Worm (Caenorhabditis elegans) whole organism, L1 larva: Measurements from ENCODE around the gene T14G11.1.

ENCODE experiments used
- ama-1 ChIP-seq: fragments of 150-350 bp; optimal IDR thresholded peaks from 2 replicates; lab custom pipeline; 2014
- efl-1 ChIP-seq, 4 experiments: fragments of 150-350 bp; optimal IDR thresholded peaks in 3 of 4; peaks in 1 of 4; 1 replicate in 1 of 4; 2 replicates in 3 of 4; lab custom pipeline; 2014; ENCODE audit warnings: missing biosample characterization in 2 of 4, missing genetic modification characterization in 2 of 4, missing genetic modification reagents in 2 of 4
- lin-13 ChIP-seq: fragments of 150-350 bp; optimal IDR thresholded peaks from 2 replicates; lab custom pipeline; 2014; ENCODE audit warnings: missing biosample characterization, missing genetic modification reagents, missing genetic modification characterization
- nhr-11 ChIP-seq: fragments of 150-350 bp; optimal IDR thresholded peaks from 2 replicates; lab custom pipeline; 2014; ENCODE audit warnings: missing biosample characterization, missing genetic modification characterization
- nhr-237 ChIP-seq: fragments of 150-350 bp; optimal IDR thresholded peaks from 2 replicates; lab custom pipeline; 2014; ENCODE audit warnings: missing biosample characterization, missing genetic modification characterization
- rnt-1 ChIP-seq: sonication (generic microtip); optimal IDR thresholded peaks from 2 replicates; lab custom pipeline; 2016; ENCODE audit warnings: mild to moderate bottlenecking, missing genetic modification characterization, moderate library complexity, missing compliant biosample characterization
- tbx-2 ChIP-seq: sonication (generic microtip); optimal IDR thresholded peaks from 2 replicates; lab custom pipeline; 2016; ENCODE audit warnings: missing genetic modification characterization, missing compliant biosample characterization
- unc-62 ChIP-seq: fragments of 150-350 bp; optimal IDR thresholded peaks from 2 replicates; lab custom pipeline; 2014; ENCODE audit warnings: missing biosample characterization, missing genetic modification reagents, missing genetic modification characterization
- ztf-11 ChIP-seq, 2 experiments: sonication (generic microtip); optimal IDR thresholded peaks; 2 replicates each; lab custom pipeline; 2016 to 2017; ENCODE audit warnings: missing genetic modification characterization in 2 of 2, missing biosample characterization in 1 of 2, missing compliant biosample characterization in 1 of 2

- TF ChIP-seq ama-1 (lab: Kevin White, UChicago), result no peak
- no peak for TF ChIP-seq nhr-237 (tag; lab: Kevin White, UChicago)
- TF ChIP-seq unc-62 (GFP tag; lab: Kevin White, UChicago), result no peak
- TF ChIP-seq rnt-1 (tag; lab: Kevin White, UChicago), result peak; percentile 82
- peak; percentile 61 to 75 for TF ChIP-seq efl-1 (optimal IDR thresholded peaks at IDR 0.05; lab: Kevin White, UChicago)
- TF ChIP-seq efl-1 (GFP tag; optimal IDR thresholded peaks at IDR 0.05 in 1 of 2; lab: Kevin White, UChicago), result peak in 1 of 2 experiments; percentile 85
- TF ChIP-seq nhr-11 (tag; lab: Kevin White, UChicago), result no peak
- TF ChIP-seq ztf-11 (tag; optimal IDR thresholded peaks at IDR 0.05; lab: Kevin White, UChicago), result no peak
- TF ChIP-seq lin-13 (GFP tag; lab: Kevin White, UChicago), result peak; percentile 70
- peak; percentile 81 for TF ChIP-seq tbx-2 (tag; lab: Kevin White, UChicago)
Observed at ce11 chrX:2688583-2689220, at the start of gene T14G11.1.
